Worm (Caenorhabditis elegans): ENCODE measurements around the gene Y41D4B.4.

DNA sequence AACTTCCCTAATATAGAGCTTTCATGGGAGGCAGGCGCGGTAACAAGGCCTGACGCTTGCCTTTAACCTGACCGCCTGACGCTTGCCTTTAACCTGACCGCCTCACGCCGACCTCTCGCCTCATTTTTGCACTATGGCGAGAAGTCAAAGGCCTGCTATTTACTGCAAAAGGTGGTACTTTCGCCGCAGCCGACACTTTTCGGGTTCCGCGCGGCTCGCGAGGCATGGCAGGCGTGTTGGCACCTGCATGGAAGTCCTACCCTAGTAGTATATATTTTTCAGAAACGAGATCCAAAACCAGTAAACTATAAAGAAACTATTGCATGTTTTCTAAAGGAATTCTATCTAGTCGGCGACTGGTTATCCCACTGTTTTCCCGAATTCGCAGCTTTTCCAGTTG is 31.2 kb upstream of the Y41D4B.4 start:
- TF ChIP-seq flt-1 (GFP tag; IDR thresholded peaks at IDR 0.05) (no peak), ztf-23 (GFP tag; IDR thresholded peaks at IDR 0.05) (no peak), ztf-29 (GFP tag; IDR thresholded peaks at IDR 0.05) (no peak), T22C8.4 (GFP tag; IDR thresholded peaks at IDR 0.05) (no peak), ref-1 (GFP tag; conservative IDR thresholded peaks at IDR 0.05) (no peak), tab-1 (GFP tag; IDR thresholded peaks at IDR 0.05) (no peak), med-1 (GFP tag; optimal IDR thresholded peaks at IDR 0.05; ENCODE audit: insufficient read depth) (no peak)
